Fruit fly (Drosophila melanogaster): ENCODE data around the gene CG42592.

The CG42592 gene

DNA sequence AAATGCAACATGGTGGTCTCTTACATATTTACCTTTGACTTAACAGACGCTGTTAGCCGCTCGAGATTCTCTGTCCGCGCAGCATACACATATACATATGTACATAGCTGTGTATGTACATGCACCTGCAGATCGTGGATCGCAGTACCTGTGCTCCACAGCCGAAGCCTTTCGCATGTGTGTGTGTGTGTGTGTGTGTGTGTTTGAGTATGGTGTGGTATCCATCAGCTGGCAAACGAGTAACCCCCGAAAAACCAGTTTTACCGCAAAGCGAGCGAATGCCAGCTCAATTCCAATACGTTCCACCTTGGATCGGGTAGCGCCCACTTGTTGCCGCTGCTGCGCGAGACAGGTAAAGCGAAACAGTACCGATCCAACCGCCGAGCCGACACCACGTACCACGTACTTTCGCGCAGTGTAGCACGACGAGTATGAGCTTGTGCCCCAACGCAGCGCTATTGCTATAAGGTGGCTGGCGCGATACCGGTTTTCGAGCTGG lies 5.3 kb upstream of the CG42592 start, which contains the start of gene Cad99C:
Gene Cad99C (plus strand): TSS at position 365 of the 499 bp plus-strand sequence.
- no peak for TF ChIP-seq CG17801 (GFP tag; optimal IDR thresholded peaks at IDR 0.05; ENCODE audit: partially characterized antibody)

DNA sequence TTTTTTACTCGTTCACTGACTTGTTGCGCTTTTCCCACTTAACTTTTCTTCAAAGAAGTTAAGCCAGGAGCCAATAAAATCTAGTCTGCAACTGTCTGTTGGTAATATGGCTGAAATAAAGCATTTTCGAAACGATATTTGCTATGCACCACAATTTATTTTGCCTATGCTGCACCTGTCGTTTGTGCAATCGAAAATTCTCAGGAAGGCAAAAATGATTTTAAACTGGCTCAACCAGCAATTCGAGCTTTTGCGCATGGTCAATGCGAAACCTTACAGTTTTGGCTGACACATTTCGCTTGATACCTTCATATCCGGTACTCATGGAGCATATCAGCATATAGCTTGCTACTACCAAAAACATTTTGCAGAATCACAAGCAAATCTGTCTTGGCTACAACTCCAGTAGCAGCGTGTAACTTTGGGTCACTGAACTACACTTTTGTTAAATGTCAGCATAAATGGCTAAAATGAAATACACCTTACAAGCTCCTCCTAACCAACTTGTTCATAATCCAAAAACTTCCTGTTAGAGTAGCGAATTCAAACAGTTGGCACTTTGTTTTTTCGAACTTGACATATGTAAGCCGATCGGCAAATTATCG lies 3.7 kb upstream of the CG42592 start:
- peak; percentile 3 for TF ChIP-seq CG17801 (GFP tag; optimal IDR thresholded peaks at IDR 0.05; ENCODE audit: partially characterized antibody)

dm6 chr3R:29838751-29839150 lies 2.7 kb upstream of the CG42592 start:
- TF ChIP-seq CG17801 (GFP tag; optimal IDR thresholded peaks at IDR 0.05; ENCODE audit: partially characterized antibody): no peak

- no peak for TF ChIP-seq CG17801 (GFP tag; optimal IDR thresholded peaks at IDR 0.05; ENCODE audit: partially characterized antibody)
Measured at dm6 chr3R:29837771-29838170, 1.7 kb upstream of the CG42592 start.

- no peak for TF ChIP-seq CG17801 (GFP tag; optimal IDR thresholded peaks at IDR 0.05; ENCODE audit: partially characterized antibody)
Measured at dm6 chr3R:29835710-29836049, 408 bp downstream of the CG42592 start, which contains the start of gene Prtl99C. Gene Prtl99C, plus strand, starts transcription at chr3R:29835950.

- TF ChIP-seq CG17801 (GFP tag; optimal IDR thresholded peaks at IDR 0.05; ENCODE audit: partially characterized antibody): no peak
Measured at dm6 chr3R:29834759-29835709, 1.1 kb downstream of the CG42592 start, which contains the start of gene Atg16. Gene Atg16, minus strand, starts transcription at chr3R:29835101.

dm6 chr3R:29830925-29831324 lies 5.2 kb downstream of the CG42592 start:
- TF ChIP-seq CG17801 (GFP tag; optimal IDR thresholded peaks at IDR 0.05; ENCODE audit: partially characterized antibody): no peak

DNA sequence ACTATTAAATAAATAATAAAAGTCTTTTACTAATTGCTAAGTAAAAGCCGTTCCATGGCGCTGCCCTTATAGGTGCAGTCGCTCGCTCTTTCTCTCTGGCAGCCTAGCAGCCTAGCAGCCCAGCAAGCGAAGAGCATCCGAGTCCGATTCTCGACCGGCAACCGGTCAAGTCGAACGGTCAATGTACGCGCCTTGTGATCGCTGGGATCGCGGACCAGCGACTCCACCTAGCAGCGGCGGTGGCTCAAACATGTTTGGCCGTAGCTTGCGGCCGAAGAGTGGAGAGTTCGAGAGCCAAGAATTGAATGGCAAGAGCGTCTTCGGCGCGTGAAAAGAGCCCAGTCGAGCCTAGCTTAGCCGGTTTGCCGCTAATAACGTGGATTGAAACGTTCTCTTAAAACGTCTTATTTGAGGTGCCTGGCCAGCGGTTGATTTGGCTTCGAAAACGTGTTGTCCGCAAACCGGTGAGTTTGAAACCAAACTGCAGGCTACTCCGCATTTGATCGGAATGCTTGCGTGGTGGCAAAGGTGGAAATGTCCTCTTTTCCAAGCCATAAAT lies 6.8 kb downstream of the CG42592 start:
- no peak for TF ChIP-seq CG17801 (GFP tag; optimal IDR thresholded peaks at IDR 0.05; ENCODE audit: partially characterized antibody)

DNA sequence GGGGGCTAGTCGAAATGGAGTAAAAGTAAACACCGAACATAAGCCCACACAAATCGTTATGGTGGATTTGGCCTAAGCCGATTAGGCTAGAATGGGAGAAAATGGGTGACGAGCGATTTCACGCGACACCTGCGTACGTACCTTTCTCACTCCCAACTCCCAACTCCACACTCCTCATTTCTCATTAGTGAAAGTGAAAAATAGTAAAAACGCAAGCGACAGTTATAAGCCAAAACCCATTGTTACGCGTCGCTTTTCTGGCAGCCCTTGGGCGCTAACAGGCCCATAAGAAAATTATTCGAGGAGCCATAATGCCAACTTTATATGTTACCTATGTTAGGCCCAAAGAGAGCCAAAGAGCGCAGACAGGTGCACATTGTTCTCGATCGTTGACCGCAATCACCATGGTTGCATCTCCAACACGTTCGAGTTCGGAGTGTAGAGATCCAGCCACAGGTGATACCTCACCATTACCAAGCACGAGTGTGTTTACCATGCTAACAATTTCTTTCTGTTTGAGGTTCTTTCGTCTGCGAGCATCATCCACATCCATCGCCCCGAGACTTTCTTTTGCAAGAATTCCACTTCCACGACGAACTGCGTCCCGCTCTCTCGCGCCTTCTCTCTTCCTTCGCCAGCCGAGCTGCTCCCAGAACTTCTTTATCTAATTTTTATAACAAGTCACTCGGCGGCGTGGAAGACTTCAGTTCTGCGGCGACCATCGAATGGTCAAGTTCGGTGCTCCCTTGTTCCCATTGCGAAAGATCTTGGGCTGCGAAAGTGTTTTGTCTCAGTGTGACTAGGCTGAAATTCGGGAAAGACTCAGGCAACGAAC lies 17.4 kb downstream of the CG42592 start, which contains the start of gene neo:
Gene neo (plus strand): TSS at position 698 of the 835 bp plus-strand sequence.
- no peak for TF ChIP-seq CG17801 (GFP tag; optimal IDR thresholded peaks at IDR 0.05; ENCODE audit: partially characterized antibody)

- TF ChIP-seq CG17801 (GFP tag; optimal IDR thresholded peaks at IDR 0.05; ENCODE audit: partially characterized antibody): no peak
Measured at dm6 chr3R:29817664-29818063, 18.4 kb downstream of the CG42592 start, which contains the start of gene CG7829. Gene CG7829, minus strand, starts transcription at chr3R:29817764.

- no peak for TF ChIP-seq CG17801 (GFP tag; optimal IDR thresholded peaks at IDR 0.05; ENCODE audit: partially characterized antibody)
Measured at dm6 chr3R:29816266-29816665, 19.8 kb downstream of the CG42592 start, which contains the start of gene Vps16B. Gene Vps16B, minus strand, starts transcription at chr3R:29816451.

DNA sequence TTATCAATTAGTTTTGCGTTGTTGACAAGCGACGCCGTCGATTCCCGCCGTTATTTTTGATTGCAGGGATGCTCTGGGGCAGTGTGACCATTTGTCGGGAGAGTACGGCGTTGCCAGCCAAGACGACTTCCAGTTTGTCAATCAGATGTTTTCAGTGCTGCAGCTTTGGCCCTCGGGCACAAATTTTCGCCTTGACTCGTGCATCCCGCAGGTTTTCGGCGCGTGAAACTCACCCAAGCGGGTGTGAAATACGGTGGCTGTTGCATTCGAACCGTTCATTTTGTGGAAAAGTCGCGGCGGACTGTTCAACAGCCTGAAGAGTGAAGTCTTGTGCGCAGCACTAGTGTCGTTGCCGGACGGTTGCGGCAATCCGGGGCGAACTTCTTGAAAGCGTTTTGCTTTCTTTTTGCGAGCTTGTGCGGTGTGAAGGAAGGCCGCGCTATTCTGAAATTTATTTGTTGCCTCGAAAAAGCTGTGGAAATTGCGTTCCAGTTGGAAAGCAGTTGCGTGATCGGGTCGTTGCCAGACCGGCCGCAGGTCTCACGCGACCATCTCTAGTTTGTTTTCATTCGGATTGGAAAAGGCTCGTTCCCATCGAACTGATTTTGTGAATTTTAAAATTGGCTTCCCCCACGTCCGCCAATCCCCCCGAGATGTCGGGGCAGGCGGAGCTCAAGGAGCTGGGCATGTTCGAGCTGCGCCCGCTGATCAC lies 29.2 kb downstream of the CG42592 start, which contains the start of the genes ca and ncd:
Gene ca (plus strand): TSS at position 130 of the 712 bp plus-strand sequence.
Gene ncd (minus strand): TSS at position 446 of the 712 bp plus-strand sequence.
- TF ChIP-seq CG17801 (GFP tag; optimal IDR thresholded peaks at IDR 0.05; ENCODE audit: partially characterized antibody): no peak

DNA sequence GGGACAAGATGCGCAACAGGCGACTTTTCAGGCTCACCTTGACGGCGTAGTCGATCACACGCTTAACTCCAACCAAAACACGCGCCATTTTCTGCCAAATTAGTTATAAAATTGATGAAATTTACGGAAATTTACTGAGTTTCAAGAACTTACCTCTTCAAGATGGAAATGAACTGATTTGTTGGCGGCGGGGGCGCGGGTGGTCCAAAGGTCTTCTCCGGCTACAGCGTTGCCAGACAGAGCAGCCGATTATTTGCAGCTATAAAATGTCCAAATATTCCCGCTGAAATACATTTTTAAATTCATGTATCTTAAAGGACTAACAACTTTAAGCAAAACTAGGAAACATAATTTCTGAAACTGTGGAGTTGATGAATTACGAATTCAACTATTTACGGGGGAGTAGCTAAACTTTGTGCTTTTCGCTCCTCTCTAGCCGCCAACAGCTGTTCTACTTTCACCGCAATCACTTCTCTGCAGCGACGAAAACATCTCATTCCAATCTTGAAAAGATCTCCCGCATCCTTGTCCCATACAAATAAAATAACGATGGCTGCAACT lies 33.3 kb downstream of the CG42592 start, which contains the start of the genes Etfb and CG7789:
Gene Etfb (minus strand): TSS at position 193 of the 561 bp plus-strand sequence.
Gene CG7789 (plus strand): TSS at position 444 of the 561 bp plus-strand sequence.
- peak; percentile 87 for TF ChIP-seq CG17801 (GFP tag; optimal IDR thresholded peaks at IDR 0.05; ENCODE audit: partially characterized antibody)

Data from ovary, adult (tissue).